Fruit fly (Drosophila melanogaster) whole organism, wandering third instar larva: Measurements from ENCODE around the gene CG45101.

ENCODE experiments used
- Abd-B ChIP-seq: fragments of >200 bp; optimal IDR thresholded peaks from 2 replicates; lab custom pipeline; 2017; ENCODE audit warnings: missing biosample characterization, missing genetic modification characterization
- CG32264 ChIP-seq: fragments of 200-800 bp; sonication (Bioruptor generic); optimal IDR thresholded peaks from 2 replicates; lab custom pipeline; 2016; ENCODE audit warnings: missing biosample characterization, missing genetic modification characterization
- CG9705 ChIP-seq: fragments of 200-800 bp; sonication (Bioruptor generic); optimal IDR thresholded peaks from 2 replicates; lab custom pipeline; 2018; ENCODE audit warnings: missing biosample characterization, mild to moderate bottlenecking, missing genetic modification characterization
- CrebA ChIP-seq: fragments of 200-800 bp; sonication (Bioruptor generic); optimal IDR thresholded peaks from 2 replicates; lab custom pipeline; 2016; ENCODE audit warnings: missing biosample characterization, mild to moderate bottlenecking, missing genetic modification characterization, borderline replicate concordance
- Dfd ChIP-seq: fragments of >200 bp; optimal IDR thresholded peaks from 2 replicates; lab custom pipeline; 2017; ENCODE audit warnings: missing biosample characterization, missing genetic modification characterization
- Dif ChIP-seq: fragments of 200-275, 200-300 bp; sonication (Bioruptor generic); optimal IDR thresholded peaks from 2 replicates; lab custom pipeline; 2018; ENCODE audit warnings: missing biosample characterization, missing genetic modification characterization; ENCODE audit not compliant: partially characterized antibody
- GATAd ChIP-seq: sonication (Bioruptor generic); optimal IDR thresholded peaks from 2 replicates; lab custom pipeline; 2016; ENCODE audit warnings: missing biosample characterization, missing genetic modification characterization
- HLH106 ChIP-seq: fragments of 200-800 bp; optimal IDR thresholded peaks from 3 replicates; lab custom pipeline; 2019; ENCODE audit warnings: missing biosample characterization, mild to moderate bottlenecking, missing genetic modification characterization, moderate library complexity
- Hnf4 ChIP-seq: fragments of 200-800 bp; sonication (Bioruptor generic); optimal IDR thresholded peaks from 2 replicates; lab custom pipeline; 2016; ENCODE audit warnings: missing biosample characterization, mild to moderate bottlenecking, missing genetic modification characterization
- Hr78 ChIP-seq: fragments of >200 bp; optimal IDR thresholded peaks from 2 replicates; lab custom pipeline; 2017; ENCODE audit warnings: missing biosample characterization, missing genetic modification characterization
- Hr83 ChIP-seq: fragments of 200-300 bp; sonication (Bioruptor generic); optimal IDR thresholded peaks from 2 replicates; lab custom pipeline; 2016; ENCODE audit warnings: missing biosample characterization, mild to moderate bottlenecking, missing genetic modification characterization, moderate library complexity; ENCODE audit not compliant: poor library complexity, severe bottlenecking
- Jra ChIP-seq: sonication (Bioruptor generic); optimal IDR thresholded peaks from 2 replicates; lab custom pipeline; 2016; ENCODE audit warnings: missing biosample characterization, missing genetic modification characterization
- Mio ChIP-seq: sonication (Bioruptor generic); optimal IDR thresholded peaks from 2 replicates; lab custom pipeline; 2016; ENCODE audit warnings: missing biosample characterization, missing genetic modification characterization
- Myc ChIP-seq: fragments of >200 bp; optimal IDR thresholded peaks from 2 replicates; lab custom pipeline; 2017
- N ChIP-seq: fragments of >200 bp; optimal IDR thresholded peaks from 2 replicates; lab custom pipeline; 2018; ENCODE audit warnings: missing biosample characterization, missing external identifiers, missing genetic modification characterization
- OdsH ChIP-seq: fragments of 200-800 bp; sonication (Bioruptor generic); optimal IDR thresholded peaks from 2 replicates; lab custom pipeline; 2016; ENCODE audit warnings: missing biosample characterization, mild to moderate bottlenecking, missing genetic modification characterization
- Rel ChIP-seq, 2 experiments: fragments of 200-800 bp; sonication (Bioruptor generic) in 1 of 2; optimal IDR thresholded peaks; 2 replicates in 1 of 2; 3 replicates in 1 of 2; lab custom pipeline; 2016 to 2019; ENCODE audit warnings: mild to moderate bottlenecking in 2 of 2, missing biosample characterization in 2 of 2, missing genetic modification characterization in 2 of 2, moderate library complexity in 1 of 2
- Sp1 ChIP-seq: fragments of 200-800 bp; sonication (Bioruptor generic); optimal IDR thresholded peaks from 3 replicates; lab custom pipeline; 2019; ENCODE audit warnings: missing biosample characterization, mild to moderate bottlenecking, missing genetic modification characterization, moderate library complexity
- Vsx2 ChIP-seq: fragments of 200-300, 225-300 bp; sonication (Bioruptor generic); optimal IDR thresholded peaks from 2 replicates; lab custom pipeline; 2018; ENCODE audit warnings: missing biosample characterization, missing genetic modification characterization; ENCODE audit not compliant: partially characterized antibody
- br ChIP-seq: fragments of 200-800 bp; sonication (Bioruptor generic); optimal IDR thresholded peaks from 2 replicates; lab custom pipeline; 2016; ENCODE audit warnings: missing biosample characterization, missing genetic modification characterization
- brk ChIP-seq: fragments of 200-800 bp; sonication (Bioruptor generic); optimal IDR thresholded peaks from 2 replicates; lab custom pipeline; 2016; ENCODE audit warnings: missing biosample characterization, mild to moderate bottlenecking, missing genetic modification characterization
- dl ChIP-seq, 2 experiments: fragments of 175-275, 200-275 bp in 1 of 2; fragments of 200-275 bp in 1 of 2; sonication (Bioruptor generic); optimal IDR thresholded peaks; lab custom pipeline; 2018; ENCODE audit warnings: mild to moderate bottlenecking in 2 of 2, missing biosample characterization in 2 of 2, missing genetic modification characterization in 2 of 2, moderate library complexity in 2 of 2; ENCODE audit not compliant: partially characterized antibody in 2 of 2, insufficient read depth in 1 of 2
- dmrt93B ChIP-seq: fragments of 200-800 bp; sonication (Bioruptor generic); optimal IDR thresholded peaks from 2 replicates; lab custom pipeline; 2018; ENCODE audit warnings: missing biosample characterization, mild to moderate bottlenecking, missing genetic modification characterization
- dsf ChIP-seq: sonication (Bioruptor generic); optimal IDR thresholded peaks from 2 replicates; lab custom pipeline; 2016; ENCODE audit warnings: missing biosample characterization, missing genetic modification characterization, borderline replicate concordance
- ey ChIP-seq: fragments of 200-800 bp; sonication (Bioruptor generic); optimal IDR thresholded peaks from 2 replicates; lab custom pipeline; 2016; ENCODE audit warnings: missing biosample characterization, missing genetic modification characterization
- foxo ChIP-seq, 2 experiments: fragments of 200-800 bp; sonication (Bioruptor generic); optimal IDR thresholded peaks; 2 replicates in 1 of 2; 3 replicates in 1 of 2; lab custom pipeline; 2016 to 2017; ENCODE audit warnings: missing biosample characterization in 2 of 2, missing genetic modification characterization in 2 of 2
- fru ChIP-seq: fragments of 200-800 bp; sonication (Bioruptor generic); optimal IDR thresholded peaks from 3 replicates; lab custom pipeline; 2016; ENCODE audit warnings: missing biosample characterization, mild to moderate bottlenecking, missing genetic modification characterization
- h ChIP-seq: fragments of 200-800 bp; sonication (Bioruptor generic); optimal IDR thresholded peaks from 3 replicates; lab custom pipeline; 2016; ENCODE audit warnings: missing biosample characterization, mild to moderate bottlenecking, missing genetic modification characterization
- jim ChIP-seq: fragments of 175-275, 200-325 bp; sonication (Bioruptor generic); optimal IDR thresholded peaks from 2 replicates; lab custom pipeline; 2016; ENCODE audit warnings: missing biosample characterization, mild to moderate bottlenecking, missing genetic modification characterization
- lola ChIP-seq: fragments of >200 bp; optimal IDR thresholded peaks from 2 replicates; lab custom pipeline; 2017; ENCODE audit warnings: missing biosample characterization, missing genetic modification characterization
- pan ChIP-seq: fragments of >200 bp; optimal IDR thresholded peaks from 2 replicates; lab custom pipeline; 2017
- psq ChIP-seq: fragments of 200-800 bp; sonication (Bioruptor generic); optimal IDR thresholded peaks from 3 replicates; lab custom pipeline; 2017; ENCODE audit warnings: missing biosample characterization, mild to moderate bottlenecking, missing genetic modification characterization, moderate library complexity
- rgr ChIP-seq: fragments of 200-800 bp; sonication (Bioruptor generic); optimal IDR thresholded peaks from 3 replicates; lab custom pipeline; 2016; ENCODE audit warnings: missing biosample characterization, mild to moderate bottlenecking, missing genetic modification characterization
- sage ChIP-seq: fragments of 200-800 bp; sonication (Bioruptor generic); optimal IDR thresholded peaks from 2 replicates; lab custom pipeline; 2016; ENCODE audit warnings: missing biosample characterization, mild to moderate bottlenecking, missing genetic modification characterization
- sv ChIP-seq: fragments of 200-800 bp; sonication (Bioruptor generic); optimal IDR thresholded peaks from 3 replicates; lab custom pipeline; 2016; ENCODE audit warnings: missing biosample characterization, missing genetic modification characterization
- tai ChIP-seq: sonication (Bioruptor generic); optimal IDR thresholded peaks from 2 replicates; lab custom pipeline; 2016; ENCODE audit warnings: missing biosample characterization, missing genetic modification characterization
- usp ChIP-seq: fragments of >200 bp; optimal IDR thresholded peaks from 2 replicates; lab custom pipeline; 2017; ENCODE audit warnings: missing biosample characterization, missing genetic modification characterization
- woc ChIP-seq: sonication (Bioruptor generic); optimal IDR thresholded peaks from 2 replicates; lab custom pipeline; 2016; ENCODE audit warnings: missing biosample characterization, mild to moderate bottlenecking, missing genetic modification characterization

Gene CG45101

DNA sequence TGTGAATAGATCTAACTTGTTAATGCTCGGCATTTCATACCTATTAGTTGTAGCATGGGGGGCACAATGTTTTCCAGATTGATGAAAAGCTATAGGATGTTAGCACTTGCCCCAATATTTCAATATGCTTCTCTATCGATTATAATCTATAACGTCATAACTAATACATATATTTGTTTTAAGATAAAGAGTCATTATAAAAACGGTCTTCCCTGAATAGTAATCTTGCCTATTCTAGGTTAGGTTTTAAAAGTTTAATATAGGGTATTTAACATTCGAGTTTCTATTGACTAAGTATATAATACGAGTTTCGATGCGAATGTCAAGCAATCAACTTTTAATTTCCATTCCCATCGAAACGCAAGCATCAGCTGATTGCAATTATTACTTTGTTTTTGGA is 3.6 kb upstream of the CG45101 start, which contains the start of the genes CG6321 and Blos2:
Gene CG6321, minus strand, starts transcription at position 25 of the 400 bp plus-strand sequence.
Gene Blos2, plus strand, starts transcription at position 372 of the 400 bp plus-strand sequence.
- TF ChIP-seq dl (GFP tag; optimal IDR thresholded peaks at IDR 0.05; lab: Kevin White, UChicago; ENCODE audit: insufficient read depth in 1 of 2, partially characterized antibody in 2 of 2) = no peak
- peak in 1 of 2 experiments; percentile 82 for TF ChIP-seq foxo (GFP tag; optimal IDR thresholded peaks at IDR 0.05; lab: Kevin White, UChicago)
- no peak for TF ChIP-seq Dfd (GFP tag; lab: Kevin White, UChicago)
- peak; percentile 77 for TF ChIP-seq Sp1
- no peak for TF ChIP-seq brk (GFP tag; lab: Kevin White, UChicago)
- TF ChIP-seq usp (GFP tag; lab: Kevin White, UChicago) = no peak
- TF ChIP-seq sage (GFP tag; lab: Kevin White, UChicago) = peak; percentile 31
- TF ChIP-seq h = peak; percentile 84
- TF ChIP-seq GATAd (GFP tag; lab: Kevin White, UChicago) = no peak
- no peak for TF ChIP-seq tai
- TF ChIP-seq Hnf4 (GFP tag; lab: Kevin White, UChicago) = peak; percentile 59
- peak; percentile 80 for TF ChIP-seq woc
- peak; percentile 23 for TF ChIP-seq sv (GFP tag; lab: Kevin White, UChicago)
- TF ChIP-seq HLH106 (tag; lab: Kevin White, UChicago) = peak; percentile 74
- peak; percentile 29 for TF ChIP-seq CG9705 (GFP tag; lab: Kevin White, UChicago)
- TF ChIP-seq lola (GFP tag; lab: Kevin White, UChicago) = no peak
- peak; percentile 63 for TF ChIP-seq br
- TF ChIP-seq Myc (lab: Kevin White, UChicago) = no peak
- TF ChIP-seq Abd-B (GFP tag; lab: Kevin White, UChicago) = no peak
- TF ChIP-seq rgr (GFP tag; lab: Kevin White, UChicago) = peak; percentile 78
- no peak for TF ChIP-seq CrebA (GFP tag; lab: Kevin White, UChicago)
- peak; percentile 18 for TF ChIP-seq CG32264 (GFP tag; lab: Kevin White, UChicago)
- TF ChIP-seq dsf = no peak
- TF ChIP-seq Hr83 (GFP tag; lab: Kevin White, UChicago) = no peak
- TF ChIP-seq dmrt93B = no peak
- no peak for TF ChIP-seq pan (lab: Kevin White, UChicago)
- TF ChIP-seq OdsH (GFP tag; lab: Kevin White, UChicago) = peak; percentile 72
- TF ChIP-seq Dif = no peak
- TF ChIP-seq Vsx2 (GFP tag; lab: Kevin White, UChicago) = no peak
- no peak for TF ChIP-seq Mio
- peak; percentile 66 for TF ChIP-seq ey (GFP tag; lab: Kevin White, UChicago)
- TF ChIP-seq N (GFP tag; lab: Kevin White, UChicago) = no peak
- TF ChIP-seq Jra (GFP tag; lab: Kevin White, UChicago) = peak; percentile 37
- peak; percentile 77 for TF ChIP-seq fru (GFP tag; lab: Kevin White, UChicago)
- peak; percentile 50 for TF ChIP-seq psq (GFP tag; lab: Kevin White, UChicago)
- TF ChIP-seq jim (GFP tag; lab: Kevin White, UChicago) = no peak
- no peak for TF ChIP-seq Rel (GFP tag; optimal IDR thresholded peaks at IDR 0.05; lab: Kevin White, UChicago)
- TF ChIP-seq Rel (tag; optimal IDR thresholded peaks at IDR 0.05; lab: Kevin White, UChicago) = peak; percentile 23
- no peak for TF ChIP-seq Hr78 (GFP tag; lab: Kevin White, UChicago)
- TF ChIP-seq, all 38 proteins: peak for 18

- TF ChIP-seq dl (GFP tag; optimal IDR thresholded peaks at IDR 0.05; lab: Kevin White, UChicago; ENCODE audit: insufficient read depth in 1 of 2, partially characterized antibody in 2 of 2) (no peak), Mio (no peak), CG9705 (GFP tag; lab: Kevin White, UChicago) (no peak), sage (GFP tag; lab: Kevin White, UChicago) (no peak), Vsx2 (GFP tag; lab: Kevin White, UChicago) (no peak), pan (lab: Kevin White, UChicago) (no peak), usp (GFP tag; lab: Kevin White, UChicago) (no peak), tai (no peak), OdsH (GFP tag; lab: Kevin White, UChicago) (no peak), foxo (GFP tag; optimal IDR thresholded peaks at IDR 0.05; lab: Kevin White, UChicago) (no peak)
These were observed 2.4 kb upstream of the CG45101 start, which contains the start of gene CG32069 for dm6 chr3L:11062441-11062840. TSS of gene CG32069 (minus strand) at chr3L:11062614.
